Worm (Caenorhabditis elegans) whole organism, L3 larva: ENCODE data around the gene drp-1.

Experiments
- R02D3.7 ChIP-seq: fragments of 150-350 bp; optimal IDR thresholded peaks from 2 replicates; lab custom pipeline; 2014; ENCODE audit warnings: missing biosample characterization, missing genetic modification characterization
- ZK546.5 ChIP-seq: sonication (generic microtip); optimal IDR thresholded peaks from 2 replicates; lab custom pipeline; 2017; ENCODE audit warnings: missing biosample characterization, missing genetic modification characterization
- aly-2 ChIP-seq: fragments of 150-350 bp; optimal IDR thresholded peaks from 2 replicates; lab custom pipeline; 2014; ENCODE audit warnings: missing biosample characterization, missing genetic modification characterization
- ceh-28 ChIP-seq: fragments of 150-350 bp; optimal IDR thresholded peaks from 2 replicates; lab custom pipeline; 2014; ENCODE audit warnings: missing biosample characterization, missing genetic modification reagents, missing genetic modification characterization
- ceh-82 ChIP-seq: fragments of 150-350 bp; optimal IDR thresholded peaks from 2 replicates; lab custom pipeline; 2014; ENCODE audit warnings: missing biosample characterization, missing genetic modification characterization
- daf-12 ChIP-seq: fragments of 150-350 bp; optimal IDR thresholded peaks from 2 replicates; lab custom pipeline; 2014; ENCODE audit warnings: missing biosample characterization, missing genetic modification reagents, missing genetic modification characterization
- egl-27 ChIP-seq: sonication (generic microtip); optimal IDR thresholded peaks from 4 replicates; lab custom pipeline; 2017; ENCODE audit warnings: missing biosample characterization, missing genetic modification reagents, missing genetic modification characterization
- elt-1 ChIP-seq: fragments of 150-350 bp; optimal IDR thresholded peaks from 2 replicates; lab custom pipeline; 2014; ENCODE audit warnings: missing biosample characterization, missing genetic modification characterization
- elt-2 ChIP-seq: sonication (generic microtip); optimal IDR thresholded peaks from 2 replicates; lab custom pipeline; 2016; ENCODE audit warnings: missing genetic modification reagents, mild to moderate bottlenecking, missing genetic modification characterization, missing compliant biosample characterization
- elt-3 ChIP-seq, 3 experiments: fragments of 150-350 bp in 1 of 3; sonication (generic microtip) in 2 of 3; optimal IDR thresholded peaks; 2 replicates in 2 of 3; 4 replicates in 1 of 3; lab custom pipeline; 2014 to 2017; ENCODE audit warnings: missing biosample characterization in 3 of 3, missing genetic modification characterization in 3 of 3
- eor-1 ChIP-seq, 2 experiments: fragments of 150-350 bp; optimal IDR thresholded peaks; 2 replicates each; lab custom pipeline; 2014 to 2018; ENCODE audit warnings: missing biosample characterization in 2 of 2, missing genetic modification characterization in 2 of 2
- fkh-10 ChIP-seq: sonication (generic microtip); optimal IDR thresholded peaks from 2 replicates; lab custom pipeline; 2017; ENCODE audit warnings: missing biosample characterization, missing genetic modification reagents, missing genetic modification characterization
- hmg-11 ChIP-seq: sonication (generic microtip); optimal IDR thresholded peaks from 2 replicates; lab custom pipeline; 2016; ENCODE audit warnings: missing genetic modification characterization, missing compliant biosample characterization
- jun-1 ChIP-seq: fragments of 150-350 bp; optimal IDR thresholded peaks from 2 replicates; lab custom pipeline; 2014; ENCODE audit warnings: missing biosample characterization, missing genetic modification reagents, missing genetic modification characterization
- lin-15B ChIP-seq: fragments of 150-350 bp; optimal IDR thresholded peaks from 2 replicates; lab custom pipeline; 2014; ENCODE audit warnings: missing biosample characterization, missing genetic modification characterization
- lsy-12 ChIP-seq: sonication (generic microtip); optimal IDR thresholded peaks from 2 replicates; lab custom pipeline; 2016; ENCODE audit warnings: mild to moderate bottlenecking, missing genetic modification characterization, missing compliant biosample characterization
- nfya-1 ChIP-seq: sonication (generic microtip); optimal IDR thresholded peaks from 2 replicates; lab custom pipeline; 2017; ENCODE audit warnings: missing genetic modification characterization, mild to moderate bottlenecking, missing compliant biosample characterization, antibody characterized with exemption, moderate library complexity; ENCODE audit not compliant: insufficient read depth
- nhr-11 ChIP-seq: fragments of 150-350 bp; optimal IDR thresholded peaks from 2 replicates; lab custom pipeline; 2014; ENCODE audit warnings: missing biosample characterization, missing genetic modification characterization
- nhr-23 ChIP-seq: fragments of 150-350 bp; optimal IDR thresholded peaks from 2 replicates; lab custom pipeline; 2014; ENCODE audit warnings: missing biosample characterization, missing genetic modification reagents, missing genetic modification characterization
- nhr-237 ChIP-seq: fragments of 150-350 bp; optimal IDR thresholded peaks from 2 replicates; lab custom pipeline; 2014; ENCODE audit warnings: missing biosample characterization, missing genetic modification characterization
- nhr-28 ChIP-seq: fragments of 150-350 bp; optimal IDR thresholded peaks from 2 replicates; lab custom pipeline; 2014; ENCODE audit warnings: missing biosample characterization, missing genetic modification characterization
- nhr-67 ChIP-seq: fragments of 150-350 bp; optimal IDR thresholded peaks from 2 replicates; lab custom pipeline; 2014; ENCODE audit warnings: missing biosample characterization, missing genetic modification characterization
- nhr-77 ChIP-seq: fragments of 150-350 bp; optimal IDR thresholded peaks from 2 replicates; lab custom pipeline; 2014; ENCODE audit warnings: missing biosample characterization, missing genetic modification characterization
- pha-4 ChIP-seq: fragments of 150-350 bp; optimal IDR thresholded peaks from 2 replicates; lab custom pipeline; 2014; ENCODE audit warnings: missing biosample characterization, missing genetic modification reagents, missing genetic modification characterization
- pqm-1 ChIP-seq: fragments of 150-350 bp; optimal IDR thresholded peaks from 2 replicates; lab custom pipeline; 2017; ENCODE audit warnings: missing biosample characterization, missing genetic modification characterization, inconsistent platforms
- skn-1 ChIP-seq: fragments of 150-350 bp; optimal IDR thresholded peaks from 2 replicates; lab custom pipeline; 2014; ENCODE audit warnings: missing biosample characterization, missing genetic modification characterization
- snpc-4 ChIP-seq: fragments of 150-350 bp; optimal IDR thresholded peaks from 2 replicates; lab custom pipeline; 2014; ENCODE audit warnings: missing biosample characterization, missing genetic modification characterization
- unc-39 ChIP-seq: sonication (generic microtip); optimal IDR thresholded peaks from 4 replicates; lab custom pipeline; 2017; ENCODE audit warnings: missing biosample characterization, missing genetic modification characterization
- zag-1 ChIP-seq: fragments of 150-350 bp; optimal IDR thresholded peaks from 2 replicates; lab custom pipeline; 2014; ENCODE audit warnings: missing biosample characterization, missing genetic modification characterization
- ztf-11 ChIP-seq: fragments of 150-350 bp; optimal IDR thresholded peaks from 2 replicates; lab custom pipeline; 2014; ENCODE audit warnings: missing biosample characterization, missing genetic modification characterization
- ztf-4 ChIP-seq: fragments of 150-350 bp; optimal IDR thresholded peaks from 2 replicates; lab custom pipeline; 2014; ENCODE audit warnings: missing biosample characterization, missing genetic modification characterization

Gene drp-1

DNA sequence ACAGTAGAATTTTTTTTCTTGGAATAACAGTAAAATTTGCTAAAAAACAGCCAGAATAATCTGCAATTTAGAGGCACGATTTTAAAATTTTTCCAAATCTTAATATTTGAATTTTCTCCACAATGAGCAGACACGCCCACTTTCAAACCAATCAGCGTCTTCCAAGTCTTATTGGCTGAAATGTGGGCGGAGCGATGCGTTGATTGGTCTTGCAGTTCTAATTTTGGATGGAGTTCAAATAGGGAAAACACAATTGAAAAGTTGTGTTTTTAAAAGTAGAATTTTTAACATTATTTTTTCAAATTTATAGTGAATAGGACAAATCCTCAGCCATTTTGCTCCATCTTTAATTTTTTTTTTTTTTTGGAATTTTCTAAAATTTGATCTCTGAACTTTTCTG is 44.5 kb downstream of the drp-1 start:
- TF ChIP-seq nfya-1: peak; percentile 96
- no peak for TF ChIP-seq elt-3 (tag; optimal IDR thresholded peaks at IDR 0.05; lab: Kevin White, UChicago)

DNA sequence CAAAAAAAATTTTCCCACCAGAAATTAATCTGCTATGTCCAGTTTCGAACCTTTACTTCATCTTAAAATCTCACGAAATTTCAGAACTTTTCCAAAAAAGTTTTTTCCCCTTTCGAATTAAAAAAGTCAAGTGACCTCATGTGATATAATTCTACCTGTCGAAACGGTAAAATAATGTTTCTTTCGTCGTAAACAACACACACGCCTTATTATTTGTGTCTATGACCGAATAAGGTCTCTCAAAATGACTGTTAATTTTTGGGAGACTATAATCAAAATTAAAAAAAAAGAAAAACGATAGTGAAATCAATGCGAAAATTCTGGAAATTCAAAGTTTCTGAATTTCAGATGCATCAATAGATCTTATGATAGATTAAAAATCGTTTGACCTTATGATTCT is 44.9 kb downstream of the drp-1 start:
- TF ChIP-seq eor-1 (tag; optimal IDR thresholded peaks at IDR 0.05; lab: Kevin White, UChicago): no peak
- no peak for TF ChIP-seq aly-2 (tag; lab: Kevin White, UChicago)
- no peak for TF ChIP-seq unc-39 (tag; lab: Kevin White, UChicago)
- no peak for TF ChIP-seq egl-27
- no peak for TF ChIP-seq jun-1 (tag; lab: Kevin White, UChicago)
- no peak for TF ChIP-seq nhr-67 (tag; lab: Kevin White, UChicago)
- no peak for TF ChIP-seq ceh-28 (tag; lab: Kevin White, UChicago)
- no peak for TF ChIP-seq hmg-11
- TF ChIP-seq nhr-77 (tag; lab: Kevin White, UChicago): no peak
- TF ChIP-seq ZK546.5 (tag; lab: Kevin White, UChicago): no peak
- no peak for TF ChIP-seq snpc-4
- no peak for TF ChIP-seq lin-15B (tag; lab: Kevin White, UChicago)
- no peak for TF ChIP-seq R02D3.7 (tag; lab: Kevin White, UChicago)
- no peak for TF ChIP-seq nhr-23 (tag; lab: Kevin White, UChicago)
- TF ChIP-seq skn-1 (tag; lab: Kevin White, UChicago): no peak
- no peak for TF ChIP-seq fkh-10 (GFP tag; lab: Kevin White, UChicago)
- TF ChIP-seq elt-1: no peak

DNA sequence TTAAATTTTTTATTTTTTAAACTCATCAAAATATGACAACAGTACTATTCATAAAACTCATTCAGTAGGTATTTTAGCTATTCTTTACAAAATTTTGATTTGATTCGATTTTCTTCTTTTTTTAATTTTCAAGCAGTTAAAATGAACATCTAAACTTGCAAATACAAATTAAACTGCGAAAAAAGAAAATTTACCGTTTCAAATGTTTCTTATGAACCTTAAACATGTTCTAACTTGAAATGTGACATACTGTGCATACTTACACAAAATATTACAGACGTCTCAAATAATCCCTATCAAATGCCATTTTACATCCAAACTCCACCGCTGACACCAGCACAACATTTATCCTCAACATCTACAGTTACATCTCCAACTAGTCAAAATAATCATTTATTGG is 46.1 kb downstream of the drp-1 start, which contains the start of gene fkh-7:
fkh-7 (plus strand) TSS at position 301 of the 400 bp plus-strand sequence.
- TF ChIP-seq nfya-1 (no peak), ztf-4 (tag; lab: Kevin White, UChicago) (no peak), hmg-11 (no peak), pha-4 (tag; lab: Kevin White, UChicago) (no peak), ceh-82 (no peak)

DNA sequence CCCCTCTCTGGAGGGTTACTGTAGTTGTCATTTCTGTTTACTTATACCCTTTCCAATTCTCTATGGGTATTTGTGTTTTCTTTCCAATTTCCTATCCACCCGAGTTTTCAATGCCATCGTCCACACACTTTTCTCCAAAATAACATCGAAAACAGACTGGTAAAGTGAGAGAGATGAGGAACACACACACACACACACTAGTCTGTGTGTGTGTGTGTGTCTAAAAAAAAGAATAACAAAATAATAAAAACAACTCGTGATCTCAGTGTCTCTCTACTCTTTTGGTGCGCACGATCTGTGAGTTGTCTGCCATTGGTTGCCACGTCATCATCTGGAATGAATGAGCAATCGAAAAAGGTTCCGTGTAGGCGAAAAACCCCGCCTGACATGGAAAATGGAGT is 48.0 kb downstream of the drp-1 start:
- TF ChIP-seq nhr-237 (tag; lab: Kevin White, UChicago): no peak
- TF ChIP-seq zag-1: no peak
- TF ChIP-seq pha-4 (tag; lab: Kevin White, UChicago): peak; percentile 66
- TF ChIP-seq nfya-1: peak; percentile 3
- no peak for TF ChIP-seq elt-1

DNA sequence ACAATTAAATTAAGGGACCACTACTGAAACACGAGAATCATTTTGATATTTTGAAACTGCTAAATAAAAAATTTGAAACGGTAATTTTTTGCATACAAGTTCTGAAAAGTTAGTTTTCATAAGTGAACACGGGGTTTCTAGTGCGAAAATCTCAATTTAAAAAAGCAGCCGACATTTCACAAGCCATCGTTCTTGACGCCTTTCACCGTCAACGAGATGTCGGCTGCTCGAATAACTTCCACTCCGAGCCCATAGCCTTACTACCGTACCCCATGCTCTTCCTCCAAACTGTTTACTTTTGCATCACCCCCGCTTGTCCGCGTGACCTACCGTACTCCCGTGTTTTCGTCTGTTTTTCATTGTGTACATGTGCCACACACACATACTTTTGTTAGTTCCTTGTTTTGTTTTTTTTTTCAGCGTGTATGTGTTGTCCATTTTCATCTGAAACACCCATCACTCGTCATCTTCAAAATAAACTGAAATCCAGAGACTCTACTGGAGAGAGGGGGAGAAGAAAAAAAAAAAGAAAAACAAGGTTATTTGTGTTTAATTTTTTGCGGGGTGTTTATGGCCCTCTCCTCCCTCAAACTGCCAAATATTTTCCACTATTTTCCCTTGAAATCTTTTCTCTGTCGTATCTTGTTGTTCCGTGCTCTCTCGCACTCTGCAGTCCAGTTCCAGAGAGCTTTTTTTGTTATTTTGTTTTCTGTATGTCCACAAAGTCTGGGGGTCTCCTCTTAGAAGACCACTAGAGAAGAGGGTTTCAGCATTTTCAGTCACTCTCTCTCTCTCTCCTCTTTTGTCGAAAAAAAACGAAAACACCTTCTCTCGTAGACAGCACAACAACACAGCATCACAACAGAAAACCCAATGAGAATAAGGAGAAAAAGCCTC is 49.9 kb downstream of the drp-1 start:
- TF ChIP-seq ztf-11: no peak
- no peak for TF ChIP-seq ZK546.5 (tag; lab: Kevin White, UChicago)
- no peak for TF ChIP-seq lsy-12 (tag; lab: Kevin White, UChicago)
- no peak for TF ChIP-seq snpc-4
- peak; percentile 91 for TF ChIP-seq pha-4 (tag; lab: Kevin White, UChicago)

DNA sequence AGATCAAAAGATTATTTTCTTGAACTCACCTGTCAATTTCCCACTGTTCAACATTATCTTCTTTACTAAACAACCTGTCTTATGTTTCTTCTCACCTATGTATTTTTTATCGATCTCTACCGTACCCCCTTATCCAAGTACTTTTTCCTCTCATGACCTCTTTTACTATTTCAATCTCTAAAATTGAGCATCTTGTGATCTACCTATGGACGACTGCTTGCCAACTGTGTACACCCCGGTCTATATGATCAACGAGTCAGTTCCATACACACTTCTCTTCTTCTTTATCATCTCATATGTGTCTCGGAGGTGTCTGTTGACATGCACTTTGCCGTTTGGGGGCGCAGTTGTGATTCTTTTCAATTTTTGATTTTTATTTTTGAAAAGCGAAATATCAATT is 51.8 kb downstream of the drp-1 start:
- TF ChIP-seq jun-1 (tag; lab: Kevin White, UChicago) (peak; percentile 50), nfya-1 (peak; percentile 33), nhr-67 (tag; lab: Kevin White, UChicago) (no peak), nhr-11 (no peak), pha-4 (tag; lab: Kevin White, UChicago) (peak; percentile 98), elt-2 (tag; lab: Kevin White, UChicago) (peak; percentile 70), nhr-28 (tag; lab: Kevin White, UChicago) (no peak), daf-12 (no peak), nhr-237 (tag; lab: Kevin White, UChicago) (no peak), pqm-1 (peak; percentile 84)
